Worm (Caenorhabditis elegans) whole organism, L2 larva: Measurements from ENCODE around the gene rcd-1.

Source experiments
- C34F6.9 ChIP-seq: fragments of 150-350 bp; optimal IDR thresholded peaks from 2 replicates; lab custom pipeline; 2014; ENCODE audit warnings: missing biosample characterization, missing genetic modification characterization
- Y55F3AM.14 ChIP-seq: fragments of 200-800 bp; sonication (Bioruptor generic); optimal IDR thresholded peaks from 2 replicates; lab custom pipeline; 2018; ENCODE audit warnings: mild to moderate bottlenecking, missing genetic modification characterization, missing compliant biosample characterization
- ama-1 ChIP-seq: fragments of 150-350 bp; optimal IDR thresholded peaks from 2 replicates; lab custom pipeline; 2018; ENCODE audit warnings: inconsistent platforms
- ceh-16 ChIP-seq: fragments of 150-350 bp; optimal IDR thresholded peaks from 2 replicates; lab custom pipeline; 2014; ENCODE audit warnings: missing biosample characterization, missing genetic modification characterization
- ceh-82 ChIP-seq: fragments of 150-350 bp; optimal IDR thresholded peaks from 2 replicates; lab custom pipeline; 2014; ENCODE audit warnings: missing biosample characterization, missing genetic modification characterization
- dmd-4 ChIP-seq: sonication (generic microtip); optimal IDR thresholded peaks from 2 replicates; lab custom pipeline; 2017; ENCODE audit warnings: missing biosample characterization, missing genetic modification characterization
- elt-1 ChIP-seq: fragments of 150-350 bp; optimal IDR thresholded peaks from 2 replicates; lab custom pipeline; 2014; ENCODE audit warnings: missing biosample characterization, missing genetic modification characterization
- elt-3 ChIP-seq: sonication (generic microtip); optimal IDR thresholded peaks from 2 replicates; lab custom pipeline; 2017; ENCODE audit warnings: missing biosample characterization, missing genetic modification characterization
- fos-1 ChIP-seq: fragments of 150-350 bp; optimal IDR thresholded peaks from 2 replicates; lab custom pipeline; 2014; ENCODE audit warnings: missing biosample characterization, missing genetic modification characterization
- lin-13 ChIP-seq: fragments of 150-350 bp; optimal IDR thresholded peaks from 2 replicates; lab custom pipeline; 2014; ENCODE audit warnings: missing biosample characterization, missing genetic modification reagents, missing genetic modification characterization
- lin-39 ChIP-seq: fragments of 150-350 bp; optimal IDR thresholded peaks from 2 replicates; lab custom pipeline; 2014; ENCODE audit warnings: missing biosample characterization, missing genetic modification reagents, missing genetic modification characterization
- lsy-2 ChIP-seq, 2 experiments: fragments of 150-350 bp in 1 of 2; sonication (generic microtip) in 1 of 2; optimal IDR thresholded peaks; 2 replicates each; lab custom pipeline; 2014 to 2017; ENCODE audit warnings: missing biosample characterization in 2 of 2, missing genetic modification characterization in 2 of 2
- mab-5 ChIP-seq: fragments of 150-350 bp; optimal IDR thresholded peaks from 2 replicates; lab custom pipeline; 2014; ENCODE audit warnings: missing biosample characterization, missing genetic modification characterization
- mdl-1 ChIP-seq, 2 experiments: fragments of 150-350 bp in 1 of 2; sonication (generic microtip) in 1 of 2; optimal IDR thresholded peaks; 2 replicates each; lab custom pipeline; 2017; ENCODE audit warnings: missing biosample characterization in 2 of 2, missing genetic modification characterization in 2 of 2
- nhr-10 ChIP-seq: sonication (generic microtip); optimal IDR thresholded peaks from 2 replicates; lab custom pipeline; 2017; ENCODE audit warnings: missing biosample characterization, missing genetic modification characterization
- nhr-129 ChIP-seq: fragments of 150-350 bp; optimal IDR thresholded peaks from 2 replicates; lab custom pipeline; 2014; ENCODE audit warnings: missing biosample characterization, missing genetic modification characterization
- nhr-21 ChIP-seq: fragments of 150-350 bp; optimal IDR thresholded peaks from 2 replicates; lab custom pipeline; 2014; ENCODE audit warnings: missing biosample characterization, missing genetic modification characterization
- nhr-6 ChIP-seq: fragments of 150-350 bp; optimal IDR thresholded peaks from 2 replicates; lab custom pipeline; 2014; ENCODE audit warnings: missing biosample characterization, missing genetic modification characterization
- peb-1 ChIP-seq: fragments of 150-350 bp; optimal IDR thresholded peaks from 2 replicates; lab custom pipeline; 2014; ENCODE audit warnings: missing biosample characterization, missing genetic modification characterization
- sem-4 ChIP-seq: fragments of 150-350 bp; optimal IDR thresholded peaks from 2 replicates; lab custom pipeline; 2014; ENCODE audit warnings: missing biosample characterization, missing genetic modification reagents, missing genetic modification characterization
- skn-1 ChIP-seq: sonication (generic microtip); optimal IDR thresholded peaks from 2 replicates; lab custom pipeline; 2017; ENCODE audit warnings: missing biosample characterization, missing genetic modification characterization
- sma-3 ChIP-seq: sonication (generic microtip); optimal IDR thresholded peaks from 2 replicates; lab custom pipeline; 2016; ENCODE audit warnings: missing genetic modification reagents, missing genetic modification characterization, missing compliant biosample characterization
- sma-9 ChIP-seq, 2 experiments: fragments of 150-350 bp in 1 of 2; sonication (generic microtip) in 1 of 2; optimal IDR thresholded peaks; 2 replicates each; lab custom pipeline; 2014 to 2016; ENCODE audit warnings: missing genetic modification characterization in 2 of 2, mild to moderate bottlenecking in 1 of 2, missing biosample characterization in 1 of 2, missing compliant biosample characterization in 1 of 2, missing genetic modification reagents in 1 of 2, moderate library complexity in 1 of 2
- snpc-4 ChIP-seq: fragments of 150-350 bp; optimal IDR thresholded peaks from 2 replicates; lab custom pipeline; 2014; ENCODE audit warnings: missing biosample characterization, missing genetic modification characterization
- unc-39 ChIP-seq: fragments of 150-350 bp; optimal IDR thresholded peaks from 2 replicates; lab custom pipeline; 2014; ENCODE audit warnings: missing biosample characterization, missing genetic modification characterization
- unc-55 ChIP-seq: fragments of 150-350 bp; sonication (generic microtip); optimal IDR thresholded peaks from 3 replicates; lab custom pipeline; 2014; ENCODE audit warnings: missing biosample characterization, missing genetic modification reagents, missing genetic modification characterization
- unc-62 ChIP-seq: fragments of 150-350 bp; optimal IDR thresholded peaks from 2 replicates; lab custom pipeline; 2014; ENCODE audit warnings: missing biosample characterization, missing genetic modification reagents, missing genetic modification characterization
- zag-1 ChIP-seq: fragments of 150-350 bp; optimal IDR thresholded peaks from 2 replicates; lab custom pipeline; 2014; ENCODE audit warnings: missing biosample characterization, missing genetic modification characterization
- ztf-11 ChIP-seq: sonication (generic microtip); optimal IDR thresholded peaks from 2 replicates; lab custom pipeline; 2017; ENCODE audit warnings: missing biosample characterization, missing genetic modification characterization
- ztf-4 ChIP-seq: fragments of 150-350 bp; optimal IDR thresholded peaks from 2 replicates; lab custom pipeline; 2014; ENCODE audit warnings: missing biosample characterization, missing genetic modification characterization

The rcd-1 gene

ce11 chrII:3741584-3741983 is 12.1 kb upstream of the rcd-1 start, which contains the start of gene F12E12.1:
Gene F12E12.1, plus strand, starts transcription at chrII:3741884.
- TF ChIP-seq nhr-6 (tag; lab: Kevin White, UChicago) (no peak), lin-39 (tag; lab: Kevin White, UChicago) (no peak), zag-1 (no peak), unc-39 (tag; lab: Kevin White, UChicago) (no peak), ztf-4 (tag; lab: Kevin White, UChicago) (no peak), lin-13 (GFP tag; lab: Kevin White, UChicago) (no peak), fos-1 (tag; lab: Kevin White, UChicago) (no peak), sem-4 (tag; lab: Kevin White, UChicago) (no peak), elt-1 (tag; lab: Kevin White, UChicago) (no peak), nhr-129 (tag; lab: Kevin White, UChicago) (no peak)

- TF ChIP-seq ceh-16 (no peak), sma-9 (GFP tag; optimal IDR thresholded peaks at IDR 0.05; lab: Kevin White, UChicago) (peak; percentile 62), sma-9 (tag; optimal IDR thresholded peaks at IDR 0.05; lab: Kevin White, UChicago) (no peak)
- TF ChIP-seq, all 48 proteins: peak for 1
Observed at ce11 chrII:3743684-3744200, 10.0 kb upstream of the rcd-1 start, which contains the start of gene nta-1. Gene nta-1, minus strand, starts transcription at chrII:3743814.

DNA sequence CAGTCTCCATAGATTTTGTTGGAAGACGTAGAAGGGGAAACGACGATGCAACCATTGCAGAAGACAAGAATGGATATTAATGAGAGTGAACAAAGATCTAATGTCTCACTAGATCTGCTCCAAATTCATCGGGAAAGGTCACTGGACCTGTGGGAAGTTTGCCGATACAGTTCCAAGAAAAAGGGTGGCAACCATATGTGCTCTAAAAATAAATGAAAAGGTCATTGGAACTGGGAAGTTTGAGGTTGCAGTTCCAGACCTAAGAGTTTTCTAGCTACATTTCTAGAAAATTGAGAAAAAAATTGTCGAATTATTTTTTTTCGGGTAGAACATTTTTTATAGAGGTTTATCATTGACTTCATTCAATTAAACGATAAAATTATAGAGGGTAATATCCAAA is 6.3 kb upstream of the rcd-1 start, which contains the start of gene fbxb-92:
Gene fbxb-92, minus strand, starts transcription at position 101 of the 400 bp plus-strand sequence.
- no peak for TF ChIP-seq ceh-82
- no peak for TF ChIP-seq skn-1
- no peak for TF ChIP-seq lin-13 (GFP tag; lab: Kevin White, UChicago)
- TF ChIP-seq elt-3 (tag; lab: Kevin White, UChicago): no peak

DNA sequence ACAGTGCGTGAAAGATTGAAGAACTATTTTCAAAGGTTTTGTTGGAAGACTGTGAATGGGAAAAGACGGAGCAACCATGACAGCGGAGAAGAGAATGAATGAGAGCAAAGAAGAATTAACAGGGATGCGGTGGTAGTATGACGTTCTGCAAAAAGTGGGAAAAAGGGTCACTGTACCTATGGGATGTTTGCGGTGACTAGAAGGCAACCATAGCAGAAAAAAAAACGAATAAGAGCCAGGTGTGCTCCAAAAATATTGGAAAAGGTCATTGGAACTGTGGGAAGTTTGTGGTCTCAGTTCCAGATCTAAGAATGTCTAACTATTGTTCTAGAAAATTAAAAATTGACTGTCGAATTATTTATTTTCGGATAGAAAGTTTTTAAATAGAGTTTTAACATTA is 5.0 kb upstream of the rcd-1 start, which contains the start of gene fbxb-90:
Gene fbxb-90, minus strand, starts transcription at position 101 of the 400 bp plus-strand sequence.
- TF ChIP-seq elt-1 (tag; lab: Kevin White, UChicago) (no peak), nhr-10 (tag; lab: Kevin White, UChicago) (no peak), C34F6.9 (tag; lab: Kevin White, UChicago) (no peak), snpc-4 (tag; lab: Kevin White, UChicago) (no peak), peb-1 (no peak), mab-5 (tag; lab: Kevin White, UChicago) (no peak), nhr-129 (tag; lab: Kevin White, UChicago) (no peak), lin-39 (tag; lab: Kevin White, UChicago) (no peak), ztf-11 (tag; lab: Kevin White, UChicago) (no peak), dmd-4 (no peak), mdl-1 (tag; optimal IDR thresholded peaks at IDR 0.05; lab: Kevin White, UChicago) (no peak), unc-62 (GFP tag; lab: Kevin White, UChicago) (no peak), lsy-2 (tag; optimal IDR thresholded peaks at IDR 0.05; lab: Kevin White, UChicago) (no peak), lin-13 (GFP tag; lab: Kevin White, UChicago) (no peak), sma-9 (GFP tag; optimal IDR thresholded peaks at IDR 0.05; lab: Kevin White, UChicago) (no peak), sma-9 (tag; optimal IDR thresholded peaks at IDR 0.05; lab: Kevin White, UChicago) (no peak), unc-55 (GFP tag; lab: Kevin White, UChicago) (no peak), nhr-21 (tag; lab: Kevin White, UChicago) (no peak)

DNA sequence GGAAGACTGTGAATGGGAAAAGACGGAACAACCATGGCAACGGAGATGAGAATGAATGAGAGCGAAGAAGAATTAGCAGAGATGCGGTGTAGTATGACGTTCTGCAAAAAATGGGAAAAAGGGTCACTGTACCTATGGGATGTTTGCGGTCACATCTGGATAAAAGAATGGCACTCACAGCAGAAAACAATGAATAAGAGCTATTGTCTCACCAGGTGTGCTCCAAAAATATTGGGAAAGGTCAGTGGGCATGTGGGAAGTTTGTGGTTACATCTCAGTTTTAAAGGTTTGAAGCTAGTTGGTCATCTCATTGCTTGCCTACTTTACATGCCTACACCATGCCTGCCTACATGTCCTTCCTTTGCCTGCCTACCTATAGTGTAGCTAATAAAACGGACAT is 3.0 kb upstream of the rcd-1 start, which contains the start of gene fbxb-91:
Gene fbxb-91, minus strand, starts transcription at position 101 of the 400 bp plus-strand sequence.
- no peak for TF ChIP-seq sma-3 (GFP tag; lab: Kevin White, UChicago)
- TF ChIP-seq Y55F3AM.14: no peak
- no peak for TF ChIP-seq mab-5 (tag; lab: Kevin White, UChicago)
- TF ChIP-seq ama-1 (lab: Kevin White, UChicago): no peak

ce11 chrII:3752184-3752583 is 1.5 kb upstream of the rcd-1 start, which contains the start of gene sdz-11:
Gene sdz-11, minus strand, starts transcription at chrII:3752284.
- no peak for TF ChIP-seq mab-5 (tag; lab: Kevin White, UChicago)
